4 worm cellular contexts compared by ENCODE assay signal in the genomic region with DNA sequence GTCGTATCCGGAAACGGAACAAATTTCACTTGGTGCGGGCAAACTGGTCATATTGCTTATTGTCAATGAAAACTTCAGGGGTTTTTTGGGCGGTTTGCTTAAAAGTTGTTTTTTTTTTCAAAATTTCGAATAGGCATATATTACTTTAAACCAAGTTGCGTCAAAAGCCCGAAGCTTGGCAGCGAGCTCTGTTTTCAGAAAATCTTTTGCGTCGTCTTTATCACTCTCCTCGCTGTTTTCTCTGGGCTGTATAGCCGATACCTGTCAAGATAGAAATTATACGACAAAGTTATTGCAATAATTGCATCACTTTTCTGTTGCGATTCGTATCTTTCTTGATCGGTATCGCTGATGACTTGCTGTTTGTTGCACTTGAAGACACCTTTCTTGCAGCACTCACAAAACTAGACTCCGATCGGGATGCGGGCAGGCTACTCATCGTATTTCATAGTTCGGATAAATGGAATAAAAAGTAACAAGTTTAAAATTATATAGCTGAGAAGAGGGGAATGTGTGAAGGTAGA.
TF ChIP-seq lines count a peak whose summit lies in the region.

A gene (minus strand): TSS at position 51 of the 524 bp plus-strand sequence.
A gene (minus strand): TSS at position 439 of the 524 bp plus-strand sequence.

TF ChIP-seq in whole organism, L1 larva, 84 proteins besides CTCF, POLR2A, EP300 and RAD21 (continued from another document):
- TF ChIP-seq snu-23 (GFP tag; optimal IDR thresholded peaks at IDR 0.05; lab: Kevin White, UChicago) (no peak), vab-15 (tag; optimal IDR thresholded peaks at IDR 0.05; lab: Kevin White, UChicago) (no peak), lin-14 (GFP tag; optimal IDR thresholded peaks at IDR 0.05; lab: Kevin White, UChicago) (peak; percentile 21), dsc-1 (tag; optimal IDR thresholded peaks at IDR 0.05; lab: Kevin White, UChicago) (no peak), aha-1 (tag; optimal IDR thresholded peaks at IDR 0.05; lab: Kevin White, UChicago) (no peak), F16B12.6 (tag; optimal IDR thresholded peaks at IDR 0.05; lab: Kevin White, UChicago) (no peak), lin-15B (tag; optimal IDR thresholded peaks at IDR 0.05; lab: Kevin White, UChicago) (no peak), C04F5.9 (tag; optimal IDR thresholded peaks at IDR 0.05; lab: Kevin White, UChicago) (no peak), ceh-8 (GFP tag; optimal IDR thresholded peaks at IDR 0.05; lab: Kevin White, UChicago) (no peak), nhr-71 (tag; optimal IDR thresholded peaks at IDR 0.05; lab: Kevin White, UChicago) (peak; percentile 4), pqm-1 (tag; optimal IDR thresholded peaks at IDR 0.05; lab: Kevin White, UChicago) (no peak), ceh-82 (tag; optimal IDR thresholded peaks at IDR 0.05; lab: Kevin White, UChicago) (no peak), fkh-10 (GFP tag; optimal IDR thresholded peaks at IDR 0.05; lab: Kevin White, UChicago) (no peak), hlh-4 (tag; optimal IDR thresholded peaks at IDR 0.05; lab: Kevin White, UChicago) (no peak), ets-5 (GFP tag; IDR thresholded peaks at IDR 0.05; lab: Robert Waterston, UW) (no peak), unc-98 (GFP tag; IDR thresholded peaks at IDR 0.05; lab: Robert Waterston, UW) (no peak), nhr-84 (tag; optimal IDR thresholded peaks at IDR 0.05; lab: Kevin White, UChicago) (no peak), alr-1 (tag; optimal IDR thresholded peaks at IDR 0.05; lab: Kevin White, UChicago; ENCODE audit: borderline replicate concordance) (no peak), ztf-11 (tag; optimal IDR thresholded peaks at IDR 0.05; lab: Kevin White, UChicago) (no peak), mef-2 (tag; optimal IDR thresholded peaks at IDR 0.05; lab: Kevin White, UChicago) (no peak), mab-9 (GFP tag; IDR thresholded peaks at IDR 0.05; lab: Robert Waterston, UW) (no peak), nhr-19 (GFP tag; conservative IDR thresholded peaks at IDR 0.05; lab: Robert Waterston, UW) (no peak), nhr-76 (tag; optimal IDR thresholded peaks at IDR 0.05; lab: Kevin White, UChicago) (no peak), nhr-90 (tag; optimal IDR thresholded peaks at IDR 0.05; lab: Kevin White, UChicago; ENCODE audit: poor library complexity) (no peak), swsn-7 (tag; optimal IDR thresholded peaks at IDR 0.05; lab: Kevin White, UChicago) (no peak), isw-1 (GFP tag; IDR thresholded peaks at IDR 0.05; lab: Robert Waterston, UW) (no peak), elt-3 (tag; optimal IDR thresholded peaks at IDR 0.05; lab: Kevin White, UChicago) (peak in 2 of 6 experiments; percentile 31 to 35), ces-1 (GFP tag; optimal IDR thresholded peaks at IDR 0.05; lab: Kevin White, UChicago) (no peak), rnt-1 (tag; optimal IDR thresholded peaks at IDR 0.05; lab: Kevin White, UChicago) (peak; percentile 3), egl-13 (tag; optimal IDR thresholded peaks at IDR 0.05; lab: Kevin White, UChicago) (no peak), nhr-20 (tag; optimal IDR thresholded peaks at IDR 0.05; lab: Kevin White, UChicago) (peak; percentile 47), ceh-63 (GFP tag; optimal IDR thresholded peaks at IDR 0.05; lab: Kevin White, UChicago) (no peak), dpl-1 (GFP tag; optimal IDR thresholded peaks at IDR 0.05; lab: Kevin White, UChicago) (no peak)

TF ChIP-seq in whole organism, L2 larva, 48 proteins besides CTCF, POLR2A, EP300 and RAD21 (continued from another document):
- TF ChIP-seq nhr-21 (tag; optimal IDR thresholded peaks at IDR 0.05; lab: Kevin White, UChicago) (peak; percentile 63), unc-62 (GFP tag; optimal IDR thresholded peaks at IDR 0.05; lab: Kevin White, UChicago) (no peak), ztf-11 (tag; optimal IDR thresholded peaks at IDR 0.05; lab: Kevin White, UChicago) (no peak), fos-1 (tag; optimal IDR thresholded peaks at IDR 0.05; lab: Kevin White, UChicago) (no peak), nhr-6 (tag; optimal IDR thresholded peaks at IDR 0.05; lab: Kevin White, UChicago) (no peak), sma-9 (GFP tag; optimal IDR thresholded peaks at IDR 0.05; lab: Kevin White, UChicago) (peak; percentile 6), sma-9 (tag; optimal IDR thresholded peaks at IDR 0.05; lab: Kevin White, UChicago) (no peak), lin-11 (tag; optimal IDR thresholded peaks at IDR 0.05; lab: Kevin White, UChicago) (no peak), blmp-1 (tag; optimal IDR thresholded peaks at IDR 0.05; lab: Kevin White, UChicago; ENCODE audit: insufficient read depth) (no peak), R02D3.7 (tag; optimal IDR thresholded peaks at IDR 0.05; lab: Kevin White, UChicago) (no peak), ceh-16 (tag; optimal IDR thresholded peaks at IDR 0.05; lab: Kevin White, UChicago) (no peak), lin-13 (GFP tag; optimal IDR thresholded peaks at IDR 0.05; lab: Kevin White, UChicago) (no peak), nhr-129 (tag; optimal IDR thresholded peaks at IDR 0.05; lab: Kevin White, UChicago) (peak; percentile 75), C34F6.9 (tag; optimal IDR thresholded peaks at IDR 0.05; lab: Kevin White, UChicago) (no peak)

TF ChIP-seq in whole organism, L4 larva, 104 proteins besides CTCF, POLR2A, EP300 and RAD21 (continued from another document and continues in another):
- TF ChIP-seq cey-2 (tag; optimal IDR thresholded peaks at IDR 0.05; lab: Kevin White, UChicago; ENCODE audit: borderline replicate concordance, insufficient read depth) (no peak), nhr-111 (GFP tag; optimal IDR thresholded peaks at IDR 0.05; lab: Kevin White, UChicago) (no peak), ces-1 (GFP tag; optimal IDR thresholded peaks at IDR 0.05; lab: Kevin White, UChicago) (no peak), nhr-42 (GFP tag; IDR thresholded peaks at IDR 0.05; lab: Robert Waterston, UW) (no peak), attf-4 (tag; optimal IDR thresholded peaks at IDR 0.05; lab: Kevin White, UChicago) (no peak), Y75B8A.6 (GFP tag; IDR thresholded peaks at IDR 0.05; lab: Robert Waterston, UW) (0 out of 2 replicates have a peak, but pooled peaks have one; percentile 4), ceh-62 (tag; optimal IDR thresholded peaks at IDR 0.05; lab: Kevin White, UChicago) (no peak), hif-1 (tag; optimal IDR thresholded peaks at IDR 0.05; lab: Kevin White, UChicago) (no peak), unc-39 (tag; optimal IDR thresholded peaks at IDR 0.05; lab: Kevin White, UChicago) (no peak), nhr-237 (tag; optimal IDR thresholded peaks at IDR 0.05; lab: Kevin White, UChicago) (no peak), lin-39 (tag; optimal IDR thresholded peaks at IDR 0.05; lab: Kevin White, UChicago) (no peak), D1046.2 (GFP tag; IDR thresholded peaks at IDR 0.05; lab: Robert Waterston, UW) (no peak), hmg-1.1 (GFP tag; IDR thresholded peaks at IDR 0.05; lab: Robert Waterston, UW) (no peak), Y105C5A.15 (GFP tag; IDR thresholded peaks at IDR 0.05; lab: Robert Waterston, UW) (no peak), ceh-44 (GFP tag; IDR thresholded peaks at IDR 0.05; lab: Robert Waterston, UW) (no peak), F26F4.8 (GFP tag; conservative IDR thresholded peaks at IDR 0.05; lab: Robert Waterston, UW) (no peak), nhr-28 (tag; optimal IDR thresholded peaks at IDR 0.05; lab: Kevin White, UChicago) (peak; percentile 9), aha-1 (tag; lab: Kevin White, UChicago) (no peak), ceh-28 (tag; optimal IDR thresholded peaks at IDR 0.05; lab: Kevin White, UChicago) (no peak), set-16 (GFP tag; IDR thresholded peaks at IDR 0.05; lab: Robert Waterston, UW) (no peak), snpc-1.2 (GFP tag; IDR thresholded peaks at IDR 0.05; lab: Robert Waterston, UW) (no peak), zip-11 (GFP tag; IDR thresholded peaks at IDR 0.05; lab: Robert Waterston, UW) (no peak), daf-19 (GFP tag; conservative IDR thresholded peaks at IDR 0.05; lab: Robert Waterston, UW) (no peak), pha-4 (GFP tag; IDR thresholded peaks at IDR 0.05; lab: Robert Waterston, UW) (no peak), pha-4 (tag; optimal IDR thresholded peaks at IDR 0.05; lab: Kevin White, UChicago) (no peak), pqm-1 (tag; optimal IDR thresholded peaks at IDR 0.05; lab: Kevin White, UChicago) (no peak), ceh-20 (GFP tag; IDR thresholded peaks at IDR 0.05; lab: Robert Waterston, UW) (no peak), F44E2.7 (GFP tag; IDR thresholded peaks at IDR 0.05; lab: Robert Waterston, UW) (no peak), spr-1 (tag; optimal IDR thresholded peaks at IDR 0.05; lab: Kevin White, UChicago) (no peak), T26A8.4 (GFP tag; IDR thresholded peaks at IDR 0.05; lab: Robert Waterston, UW) (peak; percentile 72), dpl-1 (GFP tag; optimal IDR thresholded peaks at IDR 0.05; lab: Kevin White, UChicago) (no peak), mxl-2 (GFP tag; conservative IDR thresholded peaks at IDR 0.05; lab: Robert Waterston, UW) (no peak), unc-62 (GFP tag; optimal IDR thresholded peaks at IDR 0.05 in 1 of 2; lab: Kevin White, UChicago) (peak in 1 of 2 experiments; percentile 97), unc-62 (tag; optimal IDR thresholded peaks at IDR 0.05; lab: Kevin White, UChicago) (no peak), F10B5.3 (tag; optimal IDR thresholded peaks at IDR 0.05; lab: Kevin White, UChicago) (no peak), tag-97 (GFP tag; IDR thresholded peaks at IDR 0.05; lab: Robert Waterston, UW) (no peak), hlh-11 (tag; optimal IDR thresholded peaks at IDR 0.05; lab: Kevin White, UChicago) (no peak), lin-29 (GFP tag; IDR thresholded peaks at IDR 0.05; lab: Robert Waterston, UW) (no peak), mxl-3 (GFP tag; optimal IDR thresholded peaks at IDR 0.05; lab: Kevin White, UChicago) (no peak), zip-2 (tag; optimal IDR thresholded peaks at IDR 0.05; lab: Kevin White, UChicago) (no peak), php-3 (GFP tag; IDR thresholded peaks at IDR 0.05; lab: Robert Waterston, UW) (peak; percentile 46; the same call in 1 of the 2 replicates), egl-43 (GFP tag; IDR thresholded peaks at IDR 0.05; lab: Robert Waterston, UW) (no peak), snpc-4 (tag; optimal IDR thresholded peaks at IDR 0.05; lab: Kevin White, UChicago) (no peak), nhr-25 (tag; optimal IDR thresholded peaks at IDR 0.05; lab: Kevin White, UChicago; ENCODE audit: borderline replicate concordance, insufficient read depth) (peak; percentile 56), lin-1 (GFP tag; IDR thresholded peaks at IDR 0.05; lab: Robert Waterston, UW) (no peak)

TF ChIP-seq in whole organism, young adult, 124 proteins besides CTCF, POLR2A, EP300 and RAD21 (continued from another document and continues in another):
- no peak for TF ChIP-seq ceh-58 (GFP tag; IDR thresholded peaks at IDR 0.05; lab: Robert Waterston, UW)
- TF ChIP-seq K11D2.4 (GFP tag; IDR thresholded peaks at IDR 0.05; lab: Robert Waterston, UW) = no peak
- TF ChIP-seq egrh-3 (GFP tag; IDR thresholded peaks at IDR 0.05; lab: Robert Waterston, UW) = no peak
- TF ChIP-seq ceh-40 (GFP tag; IDR thresholded peaks at IDR 0.05; lab: Robert Waterston, UW) = no peak
- TF ChIP-seq lsy-27 (tag; optimal IDR thresholded peaks at IDR 0.05; lab: Kevin White, UChicago; ENCODE audit: borderline replicate concordance, insufficient read depth) = no peak
- TF ChIP-seq K12H6.12 (tag; optimal IDR thresholded peaks at IDR 0.05; lab: Kevin White, UChicago) = no peak
- TF ChIP-seq bed-2 (GFP tag; IDR thresholded peaks at IDR 0.05; lab: Robert Waterston, UW) = no peak
- TF ChIP-seq efl-1 (GFP tag; optimal IDR thresholded peaks at IDR 0.05; lab: Kevin White, UChicago) = no peak
- TF ChIP-seq mcd-1 (GFP tag; IDR thresholded peaks at IDR 0.05; lab: Robert Waterston, UW) = no peak
- no peak for TF ChIP-seq F39B2.1 (GFP tag; IDR thresholded peaks at IDR 0.05; lab: Robert Waterston, UW)
- TF ChIP-seq ztf-3 (GFP tag; optimal IDR thresholded peaks at IDR 0.05; lab: Kevin White, UChicago) = no peak
- TF ChIP-seq mxl-1 (tag; optimal IDR thresholded peaks at IDR 0.05; lab: Kevin White, UChicago) = no peak
- TF ChIP-seq aptf-2 (GFP tag; conservative IDR thresholded peaks at IDR 0.05; lab: Robert Waterston, UW) = no peak
- TF ChIP-seq ekl-4 (GFP tag; IDR thresholded peaks at IDR 0.05; lab: Robert Waterston, UW) = no peak
- no peak for TF ChIP-seq madf-6 (GFP tag; IDR thresholded peaks at IDR 0.05; lab: Robert Waterston, UW)
- no peak for TF ChIP-seq egl-44 (GFP tag; IDR thresholded peaks at IDR 0.05; lab: Robert Waterston, UW)
- TF ChIP-seq pha-4 (tag; optimal IDR thresholded peaks at IDR 0.05; lab: Kevin White, UChicago) = no peak
- no peak for TF ChIP-seq hsf-1 (GFP tag; IDR thresholded peaks at IDR 0.05; lab: Robert Waterston, UW)
- TF ChIP-seq aptf-3 (GFP tag; IDR thresholded peaks at IDR 0.05; lab: Robert Waterston, UW) = no peak
- TF ChIP-seq ztf-28 (GFP tag; IDR thresholded peaks at IDR 0.05; lab: Robert Waterston, UW) = no peak
- no peak for TF ChIP-seq F10E7.11 (tag; optimal IDR thresholded peaks at IDR 0.05; lab: Kevin White, UChicago)
- no peak for TF ChIP-seq madf-3 (GFP tag; IDR thresholded peaks at IDR 0.05; lab: Robert Waterston, UW)
- no peak for TF ChIP-seq ceh-27 (GFP tag; optimal IDR thresholded peaks at IDR 0.05; lab: Kevin White, UChicago)
- TF ChIP-seq lin-35 (GFP tag; optimal IDR thresholded peaks at IDR 0.05; lab: Kevin White, UChicago) = no peak
- TF ChIP-seq attf-6 (GFP tag; IDR thresholded peaks at IDR 0.05; lab: Robert Waterston, UW) = no peak
- no peak for TF ChIP-seq bed-1 (GFP tag; IDR thresholded peaks at IDR 0.05; lab: Robert Waterston, UW)
- no peak for TF ChIP-seq lin-26 (GFP tag; IDR thresholded peaks at IDR 0.05; lab: Robert Waterston, UW)
- no peak for TF ChIP-seq Y53G8AR.9 (GFP tag; conservative IDR thresholded peaks at IDR 0.05; lab: Robert Waterston, UW)
- no peak for TF ChIP-seq lin-40 (tag; optimal IDR thresholded peaks at IDR 0.05; lab: Kevin White, UChicago)
- no peak for TF ChIP-seq hmg-20 (GFP tag; IDR thresholded peaks at IDR 0.05; lab: Robert Waterston, UW)
- no peak for TF ChIP-seq tlf-1 (GFP tag; optimal IDR thresholded peaks at IDR 0.05; lab: Kevin White, UChicago)
- peak; percentile 42 for TF ChIP-seq zim-3 (tag; optimal IDR thresholded peaks at IDR 0.05; lab: Kevin White, UChicago)
- TF ChIP-seq Y79H2A.3 (GFP tag; conservative IDR thresholded peaks at IDR 0.05; lab: Robert Waterston, UW) = no peak
- no peak for TF ChIP-seq B0261.1 (tag; optimal IDR thresholded peaks at IDR 0.05; lab: Kevin White, UChicago)
- no peak for TF ChIP-seq hrde-1 (tag; optimal IDR thresholded peaks at IDR 0.05; lab: Kevin White, UChicago; ENCODE audit: borderline replicate concordance)
- TF ChIP-seq hlh-12 (tag; optimal IDR thresholded peaks at IDR 0.05; lab: Kevin White, UChicago) = no peak
- no peak for TF ChIP-seq nfya-1 (tag; optimal IDR thresholded peaks at IDR 0.05; lab: Kevin White, UChicago; ENCODE audit: borderline replicate concordance, insufficient read depth)
- TF ChIP-seq lag-1 (GFP tag; IDR thresholded peaks at IDR 0.05; lab: Robert Waterston, UW) = no peak
- TF ChIP-seq snpc-1.1 (tag; optimal IDR thresholded peaks at IDR 0.05; lab: Kevin White, UChicago; ENCODE audit: insufficient read depth) = no peak
- TF ChIP-seq chd-7 (tag; optimal IDR thresholded peaks at IDR 0.05; lab: Kevin White, UChicago) = no peak
- no peak for TF ChIP-seq F49E8.2 (tag; optimal IDR thresholded peaks at IDR 0.05; lab: Kevin White, UChicago; ENCODE audit: insufficient read depth)
- no peak for TF ChIP-seq sptf-2 (GFP tag; optimal IDR thresholded peaks at IDR 0.05; lab: Kevin White, UChicago)
- TF ChIP-seq snpc-4 (GFP tag; optimal IDR thresholded peaks at IDR 0.05; lab: Kevin White, UChicago) = no peak
- TF ChIP-seq snpc-4 (tag; optimal IDR thresholded peaks at IDR 0.05; lab: Kevin White, UChicago) = no peak
- no peak for TF ChIP-seq let-526 (GFP tag; IDR thresholded peaks at IDR 0.05; lab: Robert Waterston, UW)
- no peak for TF ChIP-seq F22D6.2 (tag; optimal IDR thresholded peaks at IDR 0.05; lab: Kevin White, UChicago)
- no peak for TF ChIP-seq ztf-25 (GFP tag; IDR thresholded peaks at IDR 0.05; lab: Robert Waterston, UW)
- peak; percentile 6 for TF ChIP-seq mel-28 (tag; optimal IDR thresholded peaks at IDR 0.05; lab: Kevin White, UChicago; ENCODE audit: borderline replicate concordance)
- TF ChIP-seq athp-1 (tag; optimal IDR thresholded peaks at IDR 0.05; lab: Kevin White, UChicago) = no peak
- no peak for TF ChIP-seq B0336.3 (GFP tag; IDR thresholded peaks at IDR 0.05; lab: Robert Waterston, UW)
- TF ChIP-seq unc-130 (GFP tag; optimal IDR thresholded peaks at IDR 0.05; lab: Kevin White, UChicago) = no peak
- TF ChIP-seq ets-4 (GFP tag; optimal IDR thresholded peaks at IDR 0.05; lab: Kevin White, UChicago) = no peak
